Worm (Caenorhabditis elegans) whole organism, young adult: ENCODE data around the gene srh-214.
A peak's percentile ranks its signal among the peaks of the same experiment; 100 is the strongest.

Source experiments
- B0019.2 ChIP-seq: fragments of 200-800 bp; sonication (Bioruptor generic); conservative IDR thresholded peaks from 2 replicates; pipeline ENCODE4 v1.3.6; 2022; ENCODE audit warnings: missing genetic modification reagents, missing genetic modification characterization, missing compliant biosample characterization
- B0035.1 ChIP-seq: sonication (generic microtip); optimal IDR thresholded peaks from 2 replicates; lab custom pipeline; 2016; ENCODE audit warnings: missing genetic modification characterization, mild to moderate bottlenecking, missing compliant biosample characterization, missing genotype, missing genetic modification reagents
- B0336.3 ChIP-seq: fragments of 200-800 bp; sonication (Bioruptor generic); IDR thresholded peaks from 2 replicates; pipeline ENCODE4 v1.3.6; 2022; ENCODE audit warnings: missing genetic modification characterization, missing compliant biosample characterization
- C17E4.6 ChIP-seq: fragments of 200-800 bp; sonication (Bioruptor generic); IDR thresholded peaks from 2 replicates; pipeline ENCODE4 v1.3.6; 2022; ENCODE audit warnings: missing genetic modification reagents, missing genetic modification characterization, missing compliant biosample characterization
- F22D6.2 ChIP-seq: sonication (generic microtip); optimal IDR thresholded peaks from 2 replicates; lab custom pipeline; 2016; ENCODE audit warnings: mild to moderate bottlenecking, missing genetic modification characterization, missing compliant biosample characterization
- F39B2.1 ChIP-seq: fragments of 200-800 bp; sonication (Bioruptor generic); IDR thresholded peaks from 2 replicates; pipeline ENCODE4 v1.3.6; 2022; ENCODE audit warnings: missing genetic modification reagents, missing genetic modification characterization, missing compliant biosample characterization
- F55B11.4 ChIP-seq: sonication (generic microtip); optimal IDR thresholded peaks from 2 replicates; lab custom pipeline; 2016; ENCODE audit warnings: missing compliant biosample characterization, missing genetic modification characterization, borderline replicate concordance; ENCODE audit not compliant: insufficient read depth
- F57A8.1 ChIP-seq: fragments of 200-800 bp; sonication (Bioruptor generic); optimal IDR thresholded peaks from 2 replicates; lab custom pipeline; 2018; ENCODE audit warnings: mild to moderate bottlenecking, missing genetic modification characterization, moderate library complexity, missing compliant biosample characterization
- T26A5.8 ChIP-seq: sonication (generic microtip); optimal IDR thresholded peaks from 2 replicates; lab custom pipeline; 2016; ENCODE audit warnings: missing genetic modification characterization, missing compliant biosample characterization
- Y53F4B.3 ChIP-seq: fragments of 200-800 bp; sonication (Bioruptor generic); IDR thresholded peaks from 2 replicates; pipeline ENCODE4 v1.3.6; 2022; ENCODE audit warnings: missing genetic modification reagents, missing genetic modification characterization, missing compliant biosample characterization
- Y53G8AR.9 ChIP-seq: fragments of 200-800 bp; sonication (Bioruptor generic); conservative IDR thresholded peaks from 2 replicates; pipeline ENCODE4 v1.3.6; 2022; ENCODE audit warnings: missing genetic modification reagents, missing genetic modification characterization, missing compliant biosample characterization
- Y56A3A.18 ChIP-seq: fragments of 200-800 bp; sonication (Bioruptor generic); IDR thresholded peaks from 2 replicates; pipeline ENCODE4 v1.3.6; 2022; ENCODE audit warnings: missing genetic modification reagents, missing genetic modification characterization, missing compliant biosample characterization
- Y95B8A.8 ChIP-seq: fragments of 200-800 bp; sonication (Bioruptor generic); IDR thresholded peaks from 2 replicates; pipeline ENCODE4 v1.3.6; 2022; ENCODE audit warnings: missing genetic modification reagents, missing genetic modification characterization, missing compliant biosample characterization
- ZK185.1 ChIP-seq: sonication (generic microtip); optimal IDR thresholded peaks from 2 replicates; lab custom pipeline; 2016; ENCODE audit warnings: mild to moderate bottlenecking, missing genetic modification characterization, missing compliant biosample characterization; ENCODE audit not compliant: poor library complexity, severe bottlenecking
- attf-3 ChIP-seq: fragments of 200-800 bp; sonication (Bioruptor generic); conservative IDR thresholded peaks from 2 replicates; pipeline ENCODE4 v1.3.6; 2022; ENCODE audit warnings: missing genetic modification reagents, missing genetic modification characterization, missing compliant biosample characterization
- attf-6 ChIP-seq: fragments of 200-800 bp; sonication (Bioruptor generic); IDR thresholded peaks from 2 replicates; pipeline ENCODE4 v1.3.6; 2022; ENCODE audit warnings: missing genetic modification reagents, missing genetic modification characterization, missing compliant biosample characterization
- ceh-100 ChIP-seq: fragments of 200-800 bp; sonication (Bioruptor generic); IDR thresholded peaks from 2 replicates; pipeline ENCODE4 v1.3.6; 2022; ENCODE audit warnings: missing genetic modification reagents, missing genetic modification characterization, missing compliant biosample characterization
- die-1 ChIP-seq: sonication (generic microtip); optimal IDR thresholded peaks from 2 replicates; lab custom pipeline; 2016; ENCODE audit warnings: missing genotype, mild to moderate bottlenecking, missing genetic modification characterization, missing compliant biosample characterization
- dox-1 ChIP-seq: fragments of 200-800 bp; sonication (Bioruptor generic); IDR thresholded peaks from 2 replicates; pipeline ENCODE4 v1.3.6; 2022; ENCODE audit warnings: missing genetic modification reagents, missing genetic modification characterization, missing compliant biosample characterization
- egl-18 ChIP-seq: fragments of 200-800 bp; sonication (Bioruptor generic); IDR thresholded peaks from 2 replicates; pipeline ENCODE4 v1.3.6; 2022; ENCODE audit warnings: missing genetic modification reagents, missing genetic modification characterization, missing compliant biosample characterization
- egrh-3 ChIP-seq: fragments of 200-800 bp; sonication (Bioruptor generic); IDR thresholded peaks from 2 replicates; pipeline ENCODE4 v1.3.6; 2022; ENCODE audit warnings: missing genetic modification reagents, missing genetic modification characterization, missing compliant biosample characterization
- him-1 ChIP-seq: sonication (generic microtip); optimal IDR thresholded peaks from 2 replicates; lab custom pipeline; 2016; ENCODE audit warnings: missing genotype, missing genetic modification reagents, missing genetic modification characterization, missing compliant biosample characterization
- hsf-1 ChIP-seq: fragments of 200-800 bp; sonication (Bioruptor generic); IDR thresholded peaks from 2 replicates; pipeline ENCODE4 v1.3.6; 2022; ENCODE audit warnings: missing genetic modification reagents, missing genetic modification characterization, missing compliant biosample characterization
- let-526 ChIP-seq: fragments of 200-800 bp; sonication (Bioruptor generic); IDR thresholded peaks from 2 replicates; pipeline ENCODE4 v1.3.6; 2022; ENCODE audit warnings: missing genetic modification reagents, missing genetic modification characterization, missing compliant biosample characterization
- let-607 ChIP-seq, 2 experiments: fragments of 200-800 bp in 1 of 2; sonication (Bioruptor generic) in 1 of 2; sonication (generic microtip) in 1 of 2; optimal IDR thresholded peaks; 2 replicates each; lab custom pipeline; 2016 to 2018; ENCODE audit warnings: mild to moderate bottlenecking in 2 of 2, missing compliant biosample characterization in 2 of 2, missing genetic modification characterization in 2 of 2, moderate library complexity in 2 of 2, missing genotype in 1 of 2
- lin-35 ChIP-seq, 3 experiments: fragments of 150-350 bp in 2 of 3; sonication (generic microtip) in 1 of 3; optimal IDR thresholded peaks; 2 replicates each; lab custom pipeline; 2014 to 2018; ENCODE audit warnings: missing biosample characterization in 3 of 3, missing genetic modification characterization in 3 of 3, missing genetic modification reagents in 3 of 3
- lsy-27 ChIP-seq: sonication (generic microtip); optimal IDR thresholded peaks from 2 replicates; lab custom pipeline; 2017; ENCODE audit warnings: missing genetic modification characterization, mild to moderate bottlenecking, missing compliant biosample characterization, antibody characterized with exemption, missing genotype, borderline replicate concordance; ENCODE audit not compliant: insufficient read depth
- madf-10 ChIP-seq: sonication (generic microtip); optimal IDR thresholded peaks from 2 replicates; lab custom pipeline; 2016; ENCODE audit warnings: mild to moderate bottlenecking, missing genetic modification characterization, missing compliant biosample characterization
- madf-3 ChIP-seq: fragments of 200-800 bp; sonication (Bioruptor generic); IDR thresholded peaks from 2 replicates; pipeline ENCODE4 v1.3.6; 2022; ENCODE audit warnings: missing genetic modification reagents, missing genetic modification characterization, missing compliant biosample characterization
- madf-6 ChIP-seq: fragments of 200-800 bp; sonication (Bioruptor generic); IDR thresholded peaks from 2 replicates; pipeline ENCODE4 v1.3.6; 2022; ENCODE audit warnings: missing genetic modification reagents, missing genetic modification characterization, missing compliant biosample characterization
- mcd-1 ChIP-seq: fragments of 200-800 bp; sonication (Bioruptor generic); IDR thresholded peaks from 2 replicates; pipeline ENCODE4 v1.3.6; 2022; ENCODE audit warnings: missing genetic modification reagents, missing genetic modification characterization, missing compliant biosample characterization
- mel-28 ChIP-seq: sonication (generic microtip); optimal IDR thresholded peaks from 2 replicates; lab custom pipeline; 2016; ENCODE audit warnings: borderline replicate concordance, mild to moderate bottlenecking, missing genetic modification characterization, missing compliant biosample characterization
- nhr-27 ChIP-seq: fragments of 200-800 bp; sonication (Bioruptor generic); optimal IDR thresholded peaks from 2 replicates; lab custom pipeline; 2018; ENCODE audit warnings: mild to moderate bottlenecking, missing genetic modification characterization, moderate library complexity, missing compliant biosample characterization
- repo-1 ChIP-seq: sonication (generic microtip); optimal IDR thresholded peaks from 2 replicates; lab custom pipeline; 2017; ENCODE audit warnings: mild to moderate bottlenecking, missing genetic modification characterization, missing compliant biosample characterization
- snpc-1.1 ChIP-seq: sonication (generic microtip); optimal IDR thresholded peaks from 2 replicates; lab custom pipeline; 2017; ENCODE audit warnings: missing genetic modification characterization, mild to moderate bottlenecking, missing compliant biosample characterization, antibody characterized with exemption, moderate library complexity, missing genotype, missing genetic modification reagents; ENCODE audit not compliant: insufficient read depth
- snpc-3.4 ChIP-seq: sonication (generic microtip); optimal IDR thresholded peaks from 2 replicates; lab custom pipeline; 2017; ENCODE audit warnings: missing genetic modification characterization, mild to moderate bottlenecking, missing compliant biosample characterization, antibody characterized with exemption, moderate library complexity, missing genotype, missing genetic modification reagents
- unc-62 ChIP-seq: fragments of 150-350 bp; optimal IDR thresholded peaks from 2 replicates; lab custom pipeline; 2014; ENCODE audit warnings: missing biosample characterization, missing genetic modification reagents, missing genetic modification characterization
- zim-3 ChIP-seq: sonication (generic microtip); optimal IDR thresholded peaks from 2 replicates; lab custom pipeline; 2017; ENCODE audit warnings: mild to moderate bottlenecking, missing genetic modification characterization, moderate library complexity, missing compliant biosample characterization
- ztf-22 ChIP-seq: fragments of 200-800 bp; sonication (Bioruptor generic); optimal IDR thresholded peaks from 2 replicates; lab custom pipeline; 2018; ENCODE audit warnings: mild to moderate bottlenecking, missing genetic modification characterization, moderate library complexity, missing compliant biosample characterization
- ztf-28 ChIP-seq: fragments of 200-800 bp; sonication (Bioruptor generic); IDR thresholded peaks from 2 replicates; pipeline ENCODE4 v1.3.6; 2022; ENCODE audit warnings: missing genetic modification reagents, missing genetic modification characterization, missing compliant biosample characterization
- ztf-3 ChIP-seq: fragments of 200-800 bp; sonication (Bioruptor generic); optimal IDR thresholded peaks from 2 replicates; lab custom pipeline; 2018; ENCODE audit warnings: mild to moderate bottlenecking, missing genetic modification characterization, missing compliant biosample characterization

srh-214 gene

DNA sequence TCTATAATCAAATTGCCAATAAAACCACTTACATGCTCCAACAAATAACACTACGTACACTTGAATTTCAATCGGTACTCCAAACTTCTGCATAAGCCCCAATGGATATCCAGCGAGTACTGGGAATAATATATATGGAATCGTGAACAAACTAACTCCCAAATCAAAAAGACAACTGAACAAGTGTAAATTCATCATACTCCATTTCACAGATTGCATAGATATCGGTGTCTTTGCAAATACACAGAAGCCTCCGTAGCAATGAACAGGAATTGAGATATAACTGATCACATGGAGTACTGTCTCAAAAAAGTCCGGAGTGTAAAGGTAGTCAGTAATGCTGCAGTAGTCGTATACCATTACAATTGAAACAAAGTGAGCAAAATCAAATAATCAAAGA lies at the start of gene srh-214:
TSS of gene srh-214 (minus strand) at position 360 of the 400 bp plus-strand sequence.
- TF ChIP-seq Y53F4B.3 (GFP tag; lab: Robert Waterston, UW) (no peak), T26A5.8 (tag; lab: Kevin White, UChicago) (no peak), lsy-27 (no peak), attf-3 (no peak), lin-35 (GFP tag; optimal IDR thresholded peaks at IDR 0.05; lab: Kevin White, UChicago) (no peak), F39B2.1 (GFP tag; lab: Robert Waterston, UW) (no peak), repo-1 (tag; lab: Kevin White, UChicago) (no peak)

DNA sequence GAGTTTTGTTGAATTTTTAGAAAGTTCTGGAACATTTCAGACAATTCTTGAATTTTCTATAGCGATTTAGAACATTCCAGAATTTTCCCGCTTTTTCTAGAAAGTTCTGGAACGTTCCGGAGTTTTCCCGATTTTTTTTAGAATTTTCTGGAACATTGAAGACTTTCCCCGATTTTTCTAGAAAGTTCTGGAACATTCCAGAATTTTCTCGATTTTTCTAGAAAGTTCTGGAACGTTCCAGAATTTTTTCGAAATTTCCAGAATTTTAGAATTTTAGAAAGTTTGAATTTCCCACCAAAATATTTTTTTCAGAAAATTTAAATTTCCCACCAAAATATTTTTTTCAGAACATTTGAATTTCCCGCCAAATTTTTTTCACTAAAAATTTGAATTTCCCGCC lies 47.5 kb upstream of the srh-214 start:
- peak; percentile 92 for TF ChIP-seq hsf-1 (GFP tag; lab: Robert Waterston, UW)
- TF ChIP-seq, all 124 proteins: peak for 1; not testable (repeated sequence) for 123

DNA sequence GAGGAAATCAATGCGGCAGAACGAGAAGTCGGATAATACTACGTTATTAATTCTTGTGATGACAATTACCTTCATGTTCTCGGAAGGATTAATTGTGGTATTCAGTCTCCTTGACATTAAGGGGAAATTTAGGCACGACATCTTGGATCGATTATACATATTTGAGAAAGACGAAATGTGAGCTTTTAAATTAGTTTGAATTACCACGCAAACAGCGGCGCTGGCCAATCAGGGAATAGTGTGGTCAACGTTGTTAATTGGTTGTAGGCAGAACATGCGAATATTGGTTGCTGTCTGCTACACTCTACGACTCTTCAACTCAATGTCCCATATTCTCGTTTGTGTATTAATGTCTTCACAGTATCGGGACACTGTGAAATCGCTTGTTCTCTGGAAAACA lies 45.4 kb upstream of the srh-214 start, which contains the start of gene F49A5.10:
TSS of gene F49A5.10 (plus strand) at position 301 of the 400 bp plus-strand sequence.
- TF ChIP-seq mel-28 (tag; lab: Kevin White, UChicago): no peak
- no peak for TF ChIP-seq nhr-27 (tag; lab: Kevin White, UChicago)
- no peak for TF ChIP-seq die-1 (tag; lab: Kevin White, UChicago)
- TF ChIP-seq ceh-100 (GFP tag; lab: Robert Waterston, UW): no peak
- no peak for TF ChIP-seq madf-3 (GFP tag; lab: Robert Waterston, UW)
- no peak for TF ChIP-seq unc-62 (GFP tag; lab: Kevin White, UChicago)
- no peak for TF ChIP-seq zim-3
- no peak for TF ChIP-seq mcd-1 (GFP tag; lab: Robert Waterston, UW)
- no peak for TF ChIP-seq snpc-1.1 (tag; lab: Kevin White, UChicago)
- TF ChIP-seq B0035.1: no peak
- no peak for TF ChIP-seq let-607 (tag; optimal IDR thresholded peaks at IDR 0.05; lab: Kevin White, UChicago)
- TF ChIP-seq C17E4.6 (GFP tag; lab: Robert Waterston, UW): no peak
- no peak for TF ChIP-seq dox-1 (GFP tag; lab: Robert Waterston, UW)
- TF ChIP-seq snpc-3.4 (tag; lab: Kevin White, UChicago): no peak
- no peak for TF ChIP-seq ztf-22 (GFP tag; lab: Kevin White, UChicago)
- no peak for TF ChIP-seq Y53G8AR.9 (GFP tag; lab: Robert Waterston, UW)
- TF ChIP-seq B0019.2 (GFP tag; lab: Robert Waterston, UW): no peak
- TF ChIP-seq F22D6.2 (tag; lab: Kevin White, UChicago): no peak
- TF ChIP-seq, all 124 proteins: peak for 0

DNA sequence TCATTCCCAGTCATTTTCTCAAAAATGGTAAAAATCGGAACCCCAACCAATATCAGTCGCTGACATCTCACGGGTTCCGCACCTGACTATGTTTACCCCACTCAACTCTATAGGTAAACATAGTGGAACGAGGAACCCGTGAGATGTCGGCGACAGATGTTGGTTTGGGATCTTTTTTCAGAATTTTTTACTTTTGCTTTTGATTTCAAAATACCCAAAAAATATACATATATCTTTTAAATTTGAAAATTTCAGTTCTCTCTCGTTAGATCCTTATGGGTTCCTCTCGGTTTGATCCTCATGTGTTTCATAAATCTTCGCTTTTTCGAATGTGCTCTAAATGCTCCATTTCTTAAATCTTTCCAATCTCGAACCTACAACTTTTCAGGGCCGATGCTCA lies 44.1 kb upstream of the srh-214 start, which contains the start of gene srw-23:
TSS of gene srw-23 (plus strand) at position 301 of the 400 bp plus-strand sequence.
- TF ChIP-seq attf-6 (GFP tag; lab: Robert Waterston, UW): no peak

DNA sequence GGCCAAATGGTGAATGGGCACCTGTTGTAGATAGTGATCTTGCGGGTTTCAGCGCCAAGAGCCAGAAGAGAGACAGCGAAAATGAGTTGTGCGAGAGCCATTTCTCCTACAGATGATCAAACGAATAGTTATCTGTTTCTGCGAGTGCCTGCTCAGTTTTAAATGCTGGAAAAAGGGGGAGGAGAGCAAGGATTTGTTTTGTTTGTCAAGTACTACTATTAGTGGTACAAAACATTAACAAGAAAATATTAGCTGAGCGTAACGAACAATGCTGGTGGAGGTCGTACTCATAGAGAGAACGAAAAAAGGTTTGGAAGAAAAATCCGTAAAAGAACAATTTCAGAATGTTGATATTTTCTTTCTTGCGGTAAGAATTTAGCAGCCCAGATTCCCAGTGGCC lies 41.8 kb upstream of the srh-214 start, which contains the start of gene thn-4:
TSS of gene thn-4 (minus strand) at position 101 of the 400 bp plus-strand sequence.
- TF ChIP-seq ztf-28 (GFP tag; lab: Robert Waterston, UW) (no peak), him-1 (tag; lab: Kevin White, UChicago) (no peak), Y56A3A.18 (GFP tag; lab: Robert Waterston, UW) (no peak), egl-18 (GFP tag; lab: Robert Waterston, UW) (no peak), let-526 (GFP tag; lab: Robert Waterston, UW) (no peak), ZK185.1 (tag; lab: Kevin White, UChicago) (no peak), Y53G8AR.9 (GFP tag; lab: Robert Waterston, UW) (no peak), ztf-3 (GFP tag; lab: Kevin White, UChicago) (no peak), madf-10 (tag; lab: Kevin White, UChicago) (no peak), madf-6 (GFP tag; lab: Robert Waterston, UW) (no peak), lin-35 (GFP tag; optimal IDR thresholded peaks at IDR 0.05; lab: Kevin White, UChicago) (no peak), B0336.3 (no peak), F57A8.1 (GFP tag; lab: Kevin White, UChicago) (no peak), nhr-27 (tag; lab: Kevin White, UChicago) (no peak), F55B11.4 (tag; lab: Kevin White, UChicago) (no peak), Y95B8A.8 (GFP tag; lab: Robert Waterston, UW) (no peak), egrh-3 (GFP tag; lab: Robert Waterston, UW) (no peak)
